Worm (Caenorhabditis elegans) whole organism, L4 larva: ENCODE results near the gene sav-1.

Source experiments
- F49E8.2 ChIP-seq: sonication (generic microtip); optimal IDR thresholded peaks from 2 replicates; lab custom pipeline; 2016; ENCODE audit warnings: missing compliant biosample characterization, mild to moderate bottlenecking, missing genetic modification characterization, borderline replicate concordance
- R02D3.7 ChIP-seq: fragments of 150-350 bp; sonication (generic microtip); optimal IDR thresholded peaks from 3 replicates; lab custom pipeline; 2014; ENCODE audit warnings: missing biosample characterization, missing genetic modification characterization
- T20F7.1 ChIP-seq: fragments of 200-800 bp; sonication (Bioruptor generic); optimal IDR thresholded peaks from 2 replicates; lab custom pipeline; 2018; ENCODE audit warnings: mild to moderate bottlenecking, missing genetic modification characterization, missing compliant biosample characterization
- Y75B8A.6 ChIP-seq: fragments of 200-800 bp; sonication (Bioruptor generic); IDR thresholded peaks from 2 replicates; pipeline ENCODE4 v1.3.6; 2022; ENCODE audit warnings: missing genetic modification reagents, missing genetic modification characterization, missing compliant biosample characterization
- ZK546.5 ChIP-seq, 2 experiments: sonication (generic microtip); optimal IDR thresholded peaks; 2 replicates each; lab custom pipeline; 2017; ENCODE audit warnings: missing biosample characterization in 2 of 2, missing genetic modification characterization in 2 of 2
- aha-1 ChIP-seq: fragments of 150-350 bp; peaks from one replicate; lab custom pipeline; 2014; ENCODE audit warnings: missing biosample characterization, missing genetic modification characterization
- aly-2 ChIP-seq: sonication (generic microtip); optimal IDR thresholded peaks from 2 replicates; lab custom pipeline; 2018; ENCODE audit warnings: missing biosample characterization, missing genetic modification characterization
- attf-4 ChIP-seq: sonication (generic microtip); optimal IDR thresholded peaks from 3 replicates; lab custom pipeline; 2017; ENCODE audit warnings: missing biosample characterization, missing genetic modification characterization
- ceh-32 ChIP-seq: sonication (generic microtip); optimal IDR thresholded peaks from 2 replicates; lab custom pipeline; 2016; ENCODE audit warnings: mild to moderate bottlenecking, missing genetic modification characterization, missing compliant biosample characterization; ENCODE audit not compliant: poor library complexity
- ces-1 ChIP-seq: fragments of 150-350 bp; sonication (generic microtip); optimal IDR thresholded peaks from 4 replicates; lab custom pipeline; 2014; ENCODE audit warnings: missing biosample characterization, missing genetic modification reagents, missing genetic modification characterization
- ctbp-1 ChIP-seq: fragments of 200-800 bp; sonication (Bioruptor generic); IDR thresholded peaks from 2 replicates; pipeline ENCODE4 v1.3.6; 2022; ENCODE audit warnings: missing genetic modification reagents, missing genetic modification characterization, missing compliant biosample characterization
- dmd-6 ChIP-seq: fragments of 200-800 bp; sonication (Bioruptor generic); IDR thresholded peaks from 2 replicates; pipeline ENCODE4 v1.3.6; 2022; ENCODE audit warnings: missing genetic modification reagents, missing genetic modification characterization, missing compliant biosample characterization
- fkh-10 ChIP-seq: fragments of 150-350 bp; optimal IDR thresholded peaks from 2 replicates; lab custom pipeline; 2014; ENCODE audit warnings: missing biosample characterization, missing genetic modification reagents, missing genetic modification characterization
- fos-1 ChIP-seq: fragments of 150-350 bp; optimal IDR thresholded peaks from 2 replicates; lab custom pipeline; 2014; ENCODE audit warnings: missing biosample characterization, missing genetic modification characterization
- hlh-11 ChIP-seq: fragments of 200-800 bp; sonication (Bioruptor generic); optimal IDR thresholded peaks from 2 replicates; lab custom pipeline; 2018; ENCODE audit warnings: mild to moderate bottlenecking, missing genetic modification characterization, missing compliant biosample characterization
- hlh-30 ChIP-seq: sonication (generic microtip); optimal IDR thresholded peaks from 2 replicates; lab custom pipeline; 2017; ENCODE audit warnings: antibody characterized with exemption, mild to moderate bottlenecking, missing genetic modification characterization, missing compliant biosample characterization; ENCODE audit not compliant: insufficient read depth
- jun-1 ChIP-seq: fragments of 150-350 bp; optimal IDR thresholded peaks from 2 replicates; lab custom pipeline; 2014; ENCODE audit warnings: missing biosample characterization, missing genetic modification reagents, missing genetic modification characterization
- lin-13 ChIP-seq: fragments of 150-350 bp; optimal IDR thresholded peaks from 2 replicates; lab custom pipeline; 2014; ENCODE audit warnings: missing biosample characterization, missing genetic modification reagents, missing genetic modification characterization
- lsy-2 ChIP-seq, 2 experiments: fragments of 150-350 bp in 1 of 2; sonication (generic microtip) in 1 of 2; optimal IDR thresholded peaks; 2 replicates each; lab custom pipeline; 2014 to 2017; ENCODE audit warnings: missing biosample characterization in 2 of 2, missing genetic modification characterization in 2 of 2
- mes-2 ChIP-seq: sonication (generic microtip); optimal IDR thresholded peaks from 2 replicates; lab custom pipeline; 2016; ENCODE audit warnings: missing genotype, mild to moderate bottlenecking, missing genetic modification characterization, missing compliant biosample characterization; ENCODE audit not compliant: poor library complexity, severe bottlenecking
- mxl-2 ChIP-seq: fragments of 200-800 bp; sonication (Bioruptor generic); conservative IDR thresholded peaks from 2 replicates; pipeline ENCODE4 v1.3.6; 2022; ENCODE audit warnings: missing genetic modification reagents, missing genetic modification characterization, missing compliant biosample characterization
- nhr-25 ChIP-seq: sonication (generic microtip); optimal IDR thresholded peaks from 2 replicates; lab custom pipeline; 2017; ENCODE audit warnings: missing genetic modification characterization, mild to moderate bottlenecking, missing compliant biosample characterization, antibody characterized with exemption, moderate library complexity, borderline replicate concordance; ENCODE audit not compliant: insufficient read depth
- nhr-28 ChIP-seq: fragments of 150-350 bp; optimal IDR thresholded peaks from 2 replicates; lab custom pipeline; 2014; ENCODE audit warnings: missing biosample characterization, missing genetic modification characterization
- nhr-6 ChIP-seq: fragments of 150-350 bp; optimal IDR thresholded peaks from 2 replicates; lab custom pipeline; 2014; ENCODE audit warnings: missing biosample characterization, missing genetic modification characterization
- nhr-77 ChIP-seq: fragments of 150-350 bp; optimal IDR thresholded peaks from 2 replicates; lab custom pipeline; 2014; ENCODE audit warnings: missing biosample characterization, missing genetic modification characterization
- php-3 ChIP-seq: fragments of 200-800 bp; sonication (Bioruptor generic); IDR thresholded peaks from 2 replicates; pipeline ENCODE4 v1.3.6; 2022; ENCODE audit warnings: missing genetic modification reagents, missing genetic modification characterization, missing compliant biosample characterization
- pqm-1 ChIP-seq: sonication (generic microtip); optimal IDR thresholded peaks from 2 replicates; lab custom pipeline; 2017; ENCODE audit warnings: missing biosample characterization, missing genetic modification characterization
- set-16 ChIP-seq: fragments of 200-800 bp; sonication (Bioruptor generic); IDR thresholded peaks from 2 replicates; pipeline ENCODE4 v1.3.6; 2022; ENCODE audit warnings: missing genetic modification reagents, missing genetic modification characterization, missing compliant biosample characterization
- unc-39 ChIP-seq: sonication (generic microtip); optimal IDR thresholded peaks from 2 replicates; lab custom pipeline; 2017; ENCODE audit warnings: missing biosample characterization, missing genetic modification characterization
- unc-62 ChIP-seq, 3 experiments: fragments of 150-350 bp in 1 of 3; sonication (generic microtip); optimal IDR thresholded peaks in 2 of 3; peaks in 1 of 3; 1 replicate in 1 of 3; 2 replicates in 2 of 3; lab custom pipeline; 2014 to 2017; ENCODE audit warnings: missing biosample characterization in 3 of 3, missing genetic modification characterization in 3 of 3, missing genetic modification reagents in 3 of 3, missing genotype in 1 of 3
- zag-1 ChIP-seq: fragments of 150-350 bp; optimal IDR thresholded peaks from 2 replicates; lab custom pipeline; 2014; ENCODE audit warnings: missing biosample characterization, missing genetic modification characterization
- zfp-3 ChIP-seq: fragments of 200-800 bp; sonication (Bioruptor generic); conservative IDR thresholded peaks from 2 replicates; pipeline ENCODE4 v1.3.6; 2022; ENCODE audit warnings: missing genetic modification reagents, missing genetic modification characterization, missing compliant biosample characterization
- zip-2 ChIP-seq: fragments of 150-350 bp; optimal IDR thresholded peaks from 2 replicates; lab custom pipeline; 2014; ENCODE audit warnings: missing biosample characterization, missing genetic modification characterization

sav-1 gene

ce11 chrX:2287977-2288387 is 990 bp upstream of the sav-1 start (continued):
- TF ChIP-seq mes-2 (tag; lab: Kevin White, UChicago): peak; percentile 50
- peak; percentile 73 for TF ChIP-seq nhr-28 (tag; lab: Kevin White, UChicago)
- TF ChIP-seq nhr-77 (tag; lab: Kevin White, UChicago): peak; percentile 31
- TF ChIP-seq unc-62 (GFP tag; optimal IDR thresholded peaks at IDR 0.05 in 1 of 2; lab: Kevin White, UChicago): peak in 1 of 2 experiments; percentile 88
- TF ChIP-seq unc-62 (tag; optimal IDR thresholded peaks at IDR 0.05; lab: Kevin White, UChicago): no peak
- peak; percentile 54 for TF ChIP-seq pqm-1 (tag; lab: Kevin White, UChicago)
- no peak for TF ChIP-seq ZK546.5 (tag; optimal IDR thresholded peaks at IDR 0.05; lab: Kevin White, UChicago)
- no peak for TF ChIP-seq F49E8.2 (tag; lab: Kevin White, UChicago)
- no peak for TF ChIP-seq ctbp-1 (GFP tag; lab: Robert Waterston, UW)
- TF ChIP-seq nhr-6 (tag; lab: Kevin White, UChicago): peak; percentile 25
- peak; percentile 41; the same call in 1 of the 2 replicates for TF ChIP-seq php-3 (GFP tag; lab: Robert Waterston, UW)

- TF ChIP-seq php-3 (GFP tag; lab: Robert Waterston, UW): no peak
- peak in 1 of 2 experiments; percentile 58 for TF ChIP-seq unc-62 (GFP tag; optimal IDR thresholded peaks at IDR 0.05 in 1 of 2; lab: Kevin White, UChicago)
- TF ChIP-seq unc-62 (tag; optimal IDR thresholded peaks at IDR 0.05; lab: Kevin White, UChicago): no peak
- TF ChIP-seq aha-1 (tag; lab: Kevin White, UChicago): peak; percentile 89
Measured at ce11 chrX:2276000-2276399, 11.0 kb downstream of the sav-1 start.

ce11 chrX:2274237-2274636 is 12.8 kb downstream of the sav-1 start, which contains the start of gene AH9.4:
Gene AH9.4 (minus strand): TSS chrX:2274337.
- TF ChIP-seq Y75B8A.6 (GFP tag; lab: Robert Waterston, UW): no peak
- TF ChIP-seq zag-1 (tag; lab: Kevin White, UChicago): no peak
- no peak for TF ChIP-seq mxl-2
- TF ChIP-seq ceh-32 (tag; lab: Kevin White, UChicago): no peak
- TF ChIP-seq zfp-3: no peak
- no peak for TF ChIP-seq dmd-6
- TF ChIP-seq T20F7.1 (GFP tag; lab: Kevin White, UChicago): no peak
- TF ChIP-seq zip-2: no peak
- no peak for TF ChIP-seq nhr-25
- TF ChIP-seq ZK546.5 (tag; optimal IDR thresholded peaks at IDR 0.05; lab: Kevin White, UChicago): no peak
- no peak for TF ChIP-seq lin-13 (GFP tag; lab: Kevin White, UChicago)
- no peak for TF ChIP-seq hlh-30 (tag; lab: Kevin White, UChicago)
- TF ChIP-seq R02D3.7: no peak
- TF ChIP-seq fos-1 (tag; lab: Kevin White, UChicago): no peak
- TF ChIP-seq lsy-2 (tag; optimal IDR thresholded peaks at IDR 0.05; lab: Kevin White, UChicago): no peak
- TF ChIP-seq jun-1 (tag; lab: Kevin White, UChicago): no peak
- TF ChIP-seq attf-4 (tag; lab: Kevin White, UChicago): no peak
- no peak for TF ChIP-seq unc-39

- TF ChIP-seq fkh-10: peak; percentile 29
- TF ChIP-seq ces-1: peak; percentile 84
- no peak for TF ChIP-seq aly-2
Measured at ce11 chrX:2271429-2271828, 15.6 kb downstream of the sav-1 start.

ce11 chrX:2267956-2268355 is 19.0 kb downstream of the sav-1 start, which contains the start of gene AH9.6:
Gene AH9.6 (minus strand): TSS chrX:2268138.
- TF ChIP-seq hlh-11 (tag; lab: Kevin White, UChicago) (no peak), set-16 (GFP tag; lab: Robert Waterston, UW) (peak; percentile 92)
- TF ChIP-seq, all 104 proteins: peak for 1
